Fruit fly (Drosophila melanogaster) S2 (cell line): ENCODE data around the gene CG13144.

Experiments used
- CG8478 ChIP-seq: fragments of >200 bp; optimal IDR thresholded peaks from 2 replicates; lab custom pipeline; 2018
- CTCF ChIP-seq, 2 experiments: fragments of >200 bp; optimal IDR thresholded peaks; 2 replicates each; lab custom pipeline; 2018

- TF ChIP-seq CTCF (optimal IDR thresholded peaks at IDR 0.05; lab: Kevin White, UChicago): no peak
- TF ChIP-seq CG8478 (lab: Kevin White, UChicago): no peak
Measured at dm6 chr2L:10488484-10489223, 2.6 kb downstream of the CG13144 start, which contains the start of the genes Cog4 and CG6144.
